Fruit fly (Drosophila melanogaster) whole organism, embryonic: ENCODE measurements around the gene Rbp1-like.

Experiments
- C15 ChIP-seq: fragments of 200-800 bp; sonication (Bioruptor generic); IDR thresholded peaks from 3 replicates; pipeline ENCODE4 v1.3.6; 2022; ENCODE audit warnings: missing biosample characterization, missing genetic modification characterization
- CG11504 ChIP-seq: fragments of 200-800 bp; sonication (Bioruptor generic); optimal IDR thresholded peaks from 3 replicates; lab custom pipeline; 2019; ENCODE audit warnings: missing biosample characterization, mild to moderate bottlenecking, missing genetic modification characterization, moderate library complexity
- CG1233 ChIP-seq: fragments of 200-800 bp; sonication (Bioruptor generic); optimal IDR thresholded peaks from 4 replicates; lab custom pipeline; 2018; ENCODE audit warnings: missing biosample characterization, mild to moderate bottlenecking, missing genetic modification characterization
- CG13123 ChIP-seq: fragments of 200-800 bp; sonication (Bioruptor generic); optimal IDR thresholded peaks from 2 replicates; lab custom pipeline; 2016; ENCODE audit warnings: missing biosample characterization, missing genetic modification characterization
- CG14441 ChIP-seq: fragments of 200-800 bp; sonication (Bioruptor generic); IDR thresholded peaks from 2 replicates; pipeline ENCODE4 v1.3.6; 2022; ENCODE audit warnings: missing biosample characterization, missing genetic modification characterization
- CG1529 ChIP-seq: fragments of 200-800 bp; sonication (Bioruptor generic); optimal IDR thresholded peaks from 3 replicates; lab custom pipeline; 2018; ENCODE audit warnings: missing biosample characterization, missing genetic modification characterization
- CG17829 ChIP-seq: fragments of 200-800 bp; optimal IDR thresholded peaks from 2 replicates; lab custom pipeline; 2019; ENCODE audit warnings: missing biosample characterization, mild to moderate bottlenecking, missing genetic modification characterization, moderate library complexity
- CG18262 ChIP-seq: fragments of 200-800 bp; optimal IDR thresholded peaks from 3 replicates; lab custom pipeline; 2019; ENCODE audit warnings: missing biosample characterization, mild to moderate bottlenecking, missing genetic modification characterization, moderate library complexity
- CG18764 ChIP-seq: fragments of 200-800 bp; sonication (Bioruptor generic); optimal IDR thresholded peaks from 3 replicates; lab custom pipeline; 2016; ENCODE audit warnings: missing biosample characterization, missing genetic modification characterization
- CG30431 ChIP-seq: fragments of 200-800 bp; sonication (Bioruptor generic); optimal IDR thresholded peaks from 2 replicates; lab custom pipeline; 2017; ENCODE audit warnings: missing biosample characterization, missing genetic modification characterization
- CG3407 ChIP-seq: fragments of 200-800 bp; sonication (Bioruptor generic); optimal IDR thresholded peaks from 2 replicates; lab custom pipeline; 2018; ENCODE audit warnings: missing biosample characterization, mild to moderate bottlenecking, missing genetic modification characterization
- CG4404 ChIP-seq: fragments of 200-800 bp; sonication (Bioruptor generic); IDR thresholded peaks from 2 replicates; pipeline ENCODE4 v1.3.6; 2022; ENCODE audit warnings: missing biosample characterization, missing genetic modification characterization
- CG5245 ChIP-seq: fragments of 200-800 bp; sonication (Bioruptor generic); optimal IDR thresholded peaks from 3 replicates; lab custom pipeline; 2016; ENCODE audit warnings: missing biosample characterization, missing genetic modification characterization
- CG5953 ChIP-seq: fragments of 200-800 bp; sonication (Bioruptor generic); IDR thresholded peaks from 2 replicates; pipeline ENCODE4 v1.3.6; 2022; ENCODE audit warnings: missing biosample characterization, missing genetic modification characterization
- CG6272 ChIP-seq: fragments of 200-800 bp; sonication (Bioruptor generic); IDR thresholded peaks from 2 replicates; pipeline ENCODE4 v1.3.6; 2022; ENCODE audit warnings: missing biosample characterization, missing genetic modification characterization
- CG6683 ChIP-seq: fragments of 200-800 bp; sonication (Bioruptor generic); optimal IDR thresholded peaks from 2 replicates; lab custom pipeline; 2017; ENCODE audit warnings: missing biosample characterization, mild to moderate bottlenecking, missing genetic modification characterization, missing genetic modification reagents
- CG9876 ChIP-seq: fragments of 200-800 bp; sonication (Bioruptor generic); optimal IDR thresholded peaks from 2 replicates; lab custom pipeline; 2016; ENCODE audit warnings: missing biosample characterization, missing genetic modification characterization
- CTCF ChIP-seq: fragments of 200-800 bp; sonication (Bioruptor generic); optimal IDR thresholded peaks from 2 replicates; lab custom pipeline; 2017; ENCODE audit warnings: missing biosample characterization, mild to moderate bottlenecking, missing genetic modification characterization, moderate library complexity
- Dll ChIP-seq: fragments of 200-800 bp; sonication (Bioruptor generic); IDR thresholded peaks from 4 replicates; pipeline ENCODE4 v1.3.6; 2022; ENCODE audit warnings: missing biosample characterization, missing genetic modification characterization; ENCODE audit not compliant: partially characterized antibody
- Doc3 ChIP-seq: fragments of 200-800 bp; sonication (Bioruptor generic); IDR thresholded peaks from 3 replicates; pipeline ENCODE4 v1.3.6; 2022; ENCODE audit warnings: missing biosample characterization, missing genetic modification characterization; ENCODE audit not compliant: partially characterized antibody
- Dp ChIP-seq: fragments of 200-800 bp; sonication (Bioruptor generic); optimal IDR thresholded peaks from 2 replicates; lab custom pipeline; 2018; ENCODE audit warnings: missing biosample characterization, mild to moderate bottlenecking, missing genetic modification characterization, moderate library complexity
- Dref ChIP-seq: fragments of 200-800 bp; sonication (Bioruptor generic); IDR thresholded peaks from 2 replicates; pipeline ENCODE4 v1.3.6; 2022; ENCODE audit warnings: missing biosample characterization, missing genetic modification characterization
- Eip74EF ChIP-seq, 2 experiments: fragments of 200-800 bp in 1 of 2; fragments of >200 bp in 1 of 2; sonication (Bioruptor generic) in 1 of 2; optimal IDR thresholded peaks; 2 replicates each; lab custom pipeline; 2017 to 2019; ENCODE audit warnings: missing biosample characterization in 2 of 2, missing genetic modification characterization in 2 of 2, mild to moderate bottlenecking in 1 of 2, moderate library complexity in 1 of 2
- Elba2 ChIP-seq: fragments of 200-800 bp; sonication (Bioruptor generic); optimal IDR thresholded peaks from 3 replicates; lab custom pipeline; 2016; ENCODE audit warnings: missing biosample characterization, missing genetic modification characterization
- HmgD ChIP-seq: fragments of 200-800 bp; sonication (Bioruptor generic); optimal IDR thresholded peaks from 3 replicates; lab custom pipeline; 2016; ENCODE audit warnings: missing biosample characterization, missing genetic modification characterization
- MBD-R2 ChIP-seq: fragments of 200-800 bp; sonication (Bioruptor generic); IDR thresholded peaks from 2 replicates; pipeline ENCODE4 v1.3.6; 2022; ENCODE audit warnings: missing biosample characterization, missing genetic modification characterization
- Meics ChIP-seq: fragments of 200-800 bp; sonication (Bioruptor generic); optimal IDR thresholded peaks from 2 replicates; lab custom pipeline; 2017; ENCODE audit warnings: missing biosample characterization, mild to moderate bottlenecking, missing genetic modification characterization
- Mes4 ChIP-seq: fragments of 200-800 bp; sonication (Bioruptor generic); optimal IDR thresholded peaks from 2 replicates; lab custom pipeline; 2016; ENCODE audit warnings: missing biosample characterization, missing genetic modification characterization
- Rfx ChIP-seq: fragments of 200-800 bp; sonication (Bioruptor generic); IDR thresholded peaks from 2 replicates; pipeline ENCODE4 v1.3.6; 2022; ENCODE audit warnings: missing biosample characterization, missing genetic modification characterization
- TFAM ChIP-seq: fragments of 200-800 bp; sonication (Bioruptor generic); optimal IDR thresholded peaks from 2 replicates; lab custom pipeline; 2017; ENCODE audit warnings: missing biosample characterization, missing genetic modification characterization, inconsistent platforms
- abd-A ChIP-seq: fragments of 200-800 bp; sonication (Bioruptor generic); optimal IDR thresholded peaks from 3 replicates; lab custom pipeline; 2019; ENCODE audit warnings: missing biosample characterization, mild to moderate bottlenecking, missing genetic modification characterization, moderate library complexity
- ash1 ChIP-seq: fragments of 200-800 bp; sonication (Bioruptor generic); optimal IDR thresholded peaks from 2 replicates; lab custom pipeline; 2018; ENCODE audit warnings: missing biosample characterization, mild to moderate bottlenecking, missing genetic modification characterization
- crc ChIP-seq: fragments of 200-800 bp; sonication (Bioruptor generic); optimal IDR thresholded peaks from 2 replicates; lab custom pipeline; 2016; ENCODE audit warnings: missing biosample characterization, missing genetic modification characterization
- crp ChIP-seq, 2 experiments: fragments of 200-800 bp; sonication (Bioruptor generic); optimal IDR thresholded peaks; 2 replicates in 1 of 2; 3 replicates in 1 of 2; lab custom pipeline; 2017; ENCODE audit warnings: missing biosample characterization in 2 of 2, missing genetic modification characterization in 2 of 2, mild to moderate bottlenecking in 1 of 2, moderate library complexity in 1 of 2
- dati ChIP-seq: fragments of 200-800 bp; sonication (Bioruptor generic); IDR thresholded peaks from 2 replicates; pipeline ENCODE4 v1.3.6; 2022; ENCODE audit warnings: missing biosample characterization, missing genetic modification characterization
- emc ChIP-seq: fragments of 200-800 bp; sonication (Bioruptor generic); optimal IDR thresholded peaks from 2 replicates; lab custom pipeline; 2016; ENCODE audit warnings: missing biosample characterization, missing genetic modification characterization
- gce ChIP-seq: fragments of 200-800 bp; sonication (Bioruptor generic); IDR thresholded peaks from 3 replicates; pipeline ENCODE4 v1.3.6; 2022; ENCODE audit warnings: missing biosample characterization, missing genetic modification characterization
- gsb-n ChIP-seq: fragments of 200-800 bp; sonication (Bioruptor generic); optimal IDR thresholded peaks from 3 replicates; lab custom pipeline; 2018; ENCODE audit warnings: missing biosample characterization, mild to moderate bottlenecking, missing genetic modification characterization
- ham ChIP-seq: fragments of 200-800 bp; sonication (Bioruptor generic); IDR thresholded peaks from 2 replicates; pipeline ENCODE4 v1.3.6; 2022; ENCODE audit warnings: missing biosample characterization, missing genetic modification characterization
- kay ChIP-seq: fragments of 200-800 bp; sonication (Bioruptor generic); optimal IDR thresholded peaks from 2 replicates; lab custom pipeline; 2016; ENCODE audit warnings: missing biosample characterization, missing genetic modification characterization
- ken ChIP-seq: fragments of 200-800 bp; sonication (Bioruptor generic); IDR thresholded peaks from 3 replicates; pipeline ENCODE4 v1.3.6; 2022; ENCODE audit warnings: missing biosample characterization, missing genetic modification characterization
- kni ChIP-seq: fragments of 200-800 bp; sonication (Bioruptor generic); optimal IDR thresholded peaks from 3 replicates; lab custom pipeline; 2017; ENCODE audit warnings: mild to moderate bottlenecking, missing biosample characterization, missing genetic modification reagents, missing genetic modification characterization
- lilli ChIP-seq: fragments of 200-800 bp; sonication (Bioruptor generic); optimal IDR thresholded peaks from 3 replicates; lab custom pipeline; 2016; ENCODE audit warnings: missing biosample characterization, missing genetic modification characterization
- pan ChIP-seq, 4 experiments: fragments of >200 bp in 3 of 4; fragments of 200-800 bp in 1 of 4; sonication (Bioruptor generic) in 1 of 4; optimal IDR thresholded peaks in 3 of 4; IDR thresholded peaks in 1 of 4; 2 replicates each; pipeline versions ENCODE4 v1.3.6 to Lab custom; 2017 to 2022; ENCODE audit warnings: missing biosample characterization in 2 of 4, missing genetic modification characterization in 2 of 4, mixed read lengths in 1 of 4
- psq ChIP-seq: fragments of 200-800 bp; sonication (Bioruptor generic); optimal IDR thresholded peaks from 2 replicates; lab custom pipeline; 2017; ENCODE audit warnings: missing biosample characterization, missing genetic modification characterization
- ranshi ChIP-seq: fragments of 200-800 bp; sonication (Bioruptor generic); IDR thresholded peaks from 2 replicates; pipeline ENCODE4 v1.3.6; 2022; ENCODE audit warnings: missing biosample characterization, missing genetic modification characterization
- scrt ChIP-seq: fragments of 200-800 bp; sonication (Bioruptor generic); optimal IDR thresholded peaks from 2 replicates; lab custom pipeline; 2018; ENCODE audit warnings: missing biosample characterization, mild to moderate bottlenecking, missing genetic modification characterization, moderate library complexity
- sens ChIP-seq: fragments of 200-800 bp; sonication (Bioruptor generic); peaks from one replicate; lab custom pipeline; 2016; ENCODE audit warnings: missing biosample characterization, missing genetic modification characterization
- sr ChIP-seq: fragments of 200-800 bp; sonication (Bioruptor generic); IDR thresholded peaks from 3 replicates; pipeline ENCODE4 v1.3.6; 2022; ENCODE audit warnings: missing biosample characterization, missing genetic modification characterization
- sug ChIP-seq: fragments of 200-800 bp; optimal IDR thresholded peaks from 2 replicates; lab custom pipeline; 2019; ENCODE audit warnings: missing biosample characterization, mild to moderate bottlenecking, missing genetic modification characterization, moderate library complexity
- tll ChIP-seq, 2 experiments: fragments of 200-800 bp in 1 of 2; fragments of >200 bp in 1 of 2; sonication (Bioruptor generic) in 1 of 2; optimal IDR thresholded peaks; 2 replicates each; lab custom pipeline; 2017 to 2019; ENCODE audit warnings: missing biosample characterization in 2 of 2, missing genetic modification characterization in 2 of 2, mild to moderate bottlenecking in 1 of 2, moderate library complexity in 1 of 2
- usp ChIP-seq: fragments of >200 bp; optimal IDR thresholded peaks from 2 replicates; lab custom pipeline; 2017; ENCODE audit warnings: missing biosample characterization, missing genetic modification characterization

The Rbp1-like gene

dm6 chrX:13376520-13376919 lies 8.2 kb downstream of the Rbp1-like start (continued):
- TF ChIP-seq CG5245 (GFP tag; lab: Kevin White, UChicago) (no peak), CG4404 (GFP tag; lab: Robert Waterston, UW) (no peak), CG13123 (GFP tag; lab: Kevin White, UChicago) (no peak), kni (GFP tag; lab: Kevin White, UChicago) (no peak), sr (GFP tag; lab: Robert Waterston, UW) (no peak), Mes4 (GFP tag; lab: Kevin White, UChicago) (no peak), CG6272 (no peak), Doc3 (no peak), ham (no peak), ken (GFP tag; lab: Robert Waterston, UW) (no peak), CG5953 (GFP tag; lab: Robert Waterston, UW) (no peak), CG18764 (GFP tag; lab: Kevin White, UChicago) (no peak), ranshi (GFP tag; lab: Robert Waterston, UW) (no peak), C15 (GFP tag; lab: Robert Waterston, UW) (no peak), emc (GFP tag; lab: Kevin White, UChicago) (no peak), CG1233 (GFP tag; lab: Kevin White, UChicago) (no peak), CG14441 (no peak), HmgD (GFP tag; lab: Kevin White, UChicago) (no peak), CG3407 (GFP tag; lab: Kevin White, UChicago) (no peak), gsb-n (tag; lab: Kevin White, UChicago) (no peak), Rfx (GFP tag; lab: Robert Waterston, UW) (peak; percentile 39; the same call in 1 of the 2 replicates), CG1529 (GFP tag; lab: Kevin White, UChicago) (no peak), CG11504 (no peak), lilli (GFP tag; lab: Kevin White, UChicago) (peak; percentile 49), dati (GFP tag; lab: Robert Waterston, UW) (no peak), CG18262 (tag; lab: Kevin White, UChicago) (no peak), Meics (GFP tag; lab: Kevin White, UChicago) (peak; percentile 37), sens (peak; percentile 63), Dll (GFP tag; lab: Robert Waterston, UW) (no peak), CG30431 (GFP tag; lab: Kevin White, UChicago) (no peak), TFAM (GFP tag; lab: Kevin White, UChicago) (no peak), Eip74EF (GFP tag; optimal IDR thresholded peaks at IDR 0.05; lab: Kevin White, UChicago) (no peak), crc (GFP tag; lab: Kevin White, UChicago) (no peak), ash1 (GFP tag; lab: Kevin White, UChicago) (no peak), tll (GFP tag; optimal IDR thresholded peaks at IDR 0.05; lab: Kevin White, UChicago) (no peak), CG17829 (tag; lab: Kevin White, UChicago) (no peak), gce (GFP tag; lab: Robert Waterston, UW) (no peak), pan (optimal IDR thresholded peaks at IDR 0.05; lab: Kevin White, UChicago) (no peak), pan (GFP tag; optimal IDR thresholded peaks at IDR 0.05 in 1 of 2, IDR thresholded peaks at IDR 0.05 in 1 of 2) (no peak), sug (tag; lab: Kevin White, UChicago) (peak; percentile 2), psq (GFP tag; lab: Kevin White, UChicago) (no peak), kay (GFP tag; lab: Kevin White, UChicago) (no peak), crp (GFP tag; optimal IDR thresholded peaks at IDR 0.05; lab: Kevin White, UChicago) (no peak), MBD-R2 (GFP tag; lab: Robert Waterston, UW) (no peak), Dp (GFP tag; lab: Kevin White, UChicago) (no peak), abd-A (tag; lab: Kevin White, UChicago) (no peak), CTCF (GFP tag; lab: Kevin White, UChicago) (no peak), scrt (GFP tag; lab: Kevin White, UChicago) (no peak), CG6683 (no peak), Elba2 (GFP tag; lab: Kevin White, UChicago) (no peak), Dref (no peak), usp (GFP tag; lab: Kevin White, UChicago) (no peak), CG9876 (GFP tag; lab: Kevin White, UChicago) (no peak)
